Fruit fly (Drosophila melanogaster) whole organism, prepupa: ENCODE data around the gene CG43362.

Experiments used
- Blimp-1 ChIP-seq: fragments of 200-800 bp; sonication (Bioruptor generic); optimal IDR thresholded peaks from 3 replicates; lab custom pipeline; 2017; ENCODE audit warnings: missing biosample characterization, missing genetic modification characterization, mild to moderate bottlenecking, moderate library complexity, missing genetic modification reagents
- CG10669 ChIP-seq: fragments of 200-800 bp; sonication (Bioruptor generic); optimal IDR thresholded peaks from 3 replicates; lab custom pipeline; 2018; ENCODE audit warnings: missing biosample characterization, mild to moderate bottlenecking, missing genetic modification characterization, moderate library complexity
- CG11762 ChIP-seq: fragments of 200-800 bp; sonication (Bioruptor generic); optimal IDR thresholded peaks from 3 replicates; lab custom pipeline; 2016; ENCODE audit warnings: missing biosample characterization, missing genetic modification characterization; ENCODE audit not compliant: insufficient read depth
- CG15336 ChIP-seq: fragments of 200-800 bp; sonication (Bioruptor generic); IDR thresholded peaks from 2 replicates; pipeline ENCODE4 v1.3.6; 2022; ENCODE audit warnings: missing biosample characterization, missing genetic modification characterization
- CG1621 ChIP-seq: fragments of 200-800 bp; sonication (Bioruptor generic); optimal IDR thresholded peaks from 3 replicates; lab custom pipeline; 2018; ENCODE audit warnings: missing biosample characterization, mild to moderate bottlenecking, missing genetic modification characterization
- CG16779 ChIP-seq: fragments of 200-800 bp; sonication (Bioruptor generic); optimal IDR thresholded peaks from 3 replicates; lab custom pipeline; 2017; ENCODE audit warnings: missing biosample characterization, mild to moderate bottlenecking, missing genetic modification characterization
- CG31627 ChIP-seq: fragments of 200-800 bp; sonication (Bioruptor generic); optimal IDR thresholded peaks from 3 replicates; lab custom pipeline; 2016; ENCODE audit warnings: missing biosample characterization, missing genetic modification characterization
- CG32006 ChIP-seq: fragments of 200-800 bp; sonication (Bioruptor generic); optimal IDR thresholded peaks from 3 replicates; lab custom pipeline; 2017; ENCODE audit warnings: missing biosample characterization, mild to moderate bottlenecking, missing genetic modification characterization
- CG34406 ChIP-seq: fragments of 200-800 bp; sonication (Bioruptor generic); optimal IDR thresholded peaks from 3 replicates; lab custom pipeline; 2016; ENCODE audit warnings: missing biosample characterization, missing genetic modification characterization
- CG3919 ChIP-seq: fragments of 200-800 bp; sonication (Bioruptor generic); optimal IDR thresholded peaks from 3 replicates; lab custom pipeline; 2016; ENCODE audit warnings: missing biosample characterization, missing genetic modification characterization
- CG6163 ChIP-seq: fragments of 200-800 bp; sonication (Bioruptor generic); IDR thresholded peaks from 3 replicates; pipeline ENCODE4 v1.3.6; 2022; ENCODE audit warnings: missing biosample characterization, missing genetic modification characterization
- CG6276 ChIP-seq: fragments of 200-800 bp; sonication (Bioruptor generic); optimal IDR thresholded peaks from 2 replicates; lab custom pipeline; 2017; ENCODE audit warnings: missing biosample characterization, mild to moderate bottlenecking, missing genetic modification characterization
- CG6792 ChIP-seq: fragments of 200-800 bp; sonication (Bioruptor generic); optimal IDR thresholded peaks from 3 replicates; lab custom pipeline; 2016; ENCODE audit warnings: missing biosample characterization, missing genetic modification characterization
- CG6808 ChIP-seq: fragments of 200-800 bp; sonication (Bioruptor generic); optimal IDR thresholded peaks from 3 replicates; lab custom pipeline; 2017; ENCODE audit warnings: missing biosample characterization, missing genetic modification characterization, mild to moderate bottlenecking, moderate library complexity, missing genetic modification reagents
- CG6854 ChIP-seq: fragments of 200-800 bp; sonication (Bioruptor generic); optimal IDR thresholded peaks from 2 replicates; lab custom pipeline; 2017; ENCODE audit warnings: missing biosample characterization, mild to moderate bottlenecking, missing genetic modification characterization
- CG7368 ChIP-seq: fragments of 200-800 bp; sonication (Bioruptor generic); optimal IDR thresholded peaks from 3 replicates; lab custom pipeline; 2016; ENCODE audit warnings: missing biosample characterization, missing genetic modification characterization
- CG8119 ChIP-seq: fragments of 200-800 bp; sonication (Bioruptor generic); IDR thresholded peaks from 3 replicates; pipeline ENCODE4 v1.3.6; 2022; ENCODE audit warnings: missing biosample characterization, missing genetic modification characterization
- CG8319 ChIP-seq: fragments of 200-800 bp; sonication (Bioruptor generic); optimal IDR thresholded peaks from 3 replicates; lab custom pipeline; 2016; ENCODE audit warnings: missing biosample characterization, missing genetic modification characterization
- CG8632 ChIP-seq: fragments of 200-800 bp; sonication (Bioruptor generic); optimal IDR thresholded peaks from 3 replicates; lab custom pipeline; 2016; ENCODE audit warnings: missing biosample characterization, missing genetic modification characterization
- CG9139 ChIP-seq: fragments of 200-800 bp; sonication (Bioruptor generic); optimal IDR thresholded peaks from 3 replicates; lab custom pipeline; 2017; ENCODE audit warnings: missing biosample characterization, mild to moderate bottlenecking, missing genetic modification characterization
- Eip75B ChIP-seq: fragments of 200-800 bp; sonication (Bioruptor generic); optimal IDR thresholded peaks from 3 replicates; lab custom pipeline; 2016; ENCODE audit warnings: missing biosample characterization, missing genetic modification characterization
- Eip78C ChIP-seq: fragments of 200-800 bp; sonication (Bioruptor generic); peaks from one replicate; lab custom pipeline; 2016; ENCODE audit warnings: missing biosample characterization, missing genetic modification characterization
- Eip93F ChIP-seq: fragments of 200-800 bp; sonication (Bioruptor generic); optimal IDR thresholded peaks from 2 replicates; lab custom pipeline; 2016; ENCODE audit warnings: missing biosample characterization, mild to moderate bottlenecking, missing genetic modification characterization
- Ets21C ChIP-seq: fragments of 200-800 bp; sonication (Bioruptor generic); optimal IDR thresholded peaks from 3 replicates; lab custom pipeline; 2016; ENCODE audit warnings: missing biosample characterization, missing genetic modification characterization
- Ets96B ChIP-seq: fragments of 200-800 bp; optimal IDR thresholded peaks from 2 replicates; lab custom pipeline; 2019; ENCODE audit warnings: missing biosample characterization, mild to moderate bottlenecking, missing genetic modification characterization, moderate library complexity
- Gug ChIP-seq: fragments of 200-800 bp; sonication (Bioruptor generic); IDR thresholded peaks from 2 replicates; pipeline ENCODE4 v1.3.6; 2022; ENCODE audit warnings: missing biosample characterization, missing genetic modification characterization
- Hr38 ChIP-seq: sonication (Bioruptor generic); optimal IDR thresholded peaks from 2 replicates; lab custom pipeline; 2016; ENCODE audit warnings: missing biosample characterization, missing genetic modification characterization
- Hr4 ChIP-seq: fragments of 200-800 bp; sonication (Bioruptor generic); optimal IDR thresholded peaks from 3 replicates; lab custom pipeline; 2016; ENCODE audit warnings: missing biosample characterization, missing genetic modification characterization
- Lpt ChIP-seq: fragments of 200-800 bp; sonication (Bioruptor generic); optimal IDR thresholded peaks from 3 replicates; lab custom pipeline; 2016; ENCODE audit warnings: missing biosample characterization, missing genetic modification characterization
- Met ChIP-seq: fragments of 200-800 bp; sonication (Bioruptor generic); optimal IDR thresholded peaks from 3 replicates; lab custom pipeline; 2016; ENCODE audit warnings: missing biosample characterization, missing genetic modification characterization
- Sox102F ChIP-seq: fragments of 200-800 bp; sonication (Bioruptor generic); optimal IDR thresholded peaks from 2 replicates; lab custom pipeline; 2016; ENCODE audit warnings: missing biosample characterization, mild to moderate bottlenecking, missing genetic modification characterization
- Sox15 ChIP-seq: fragments of 200-800 bp; sonication (Bioruptor generic); optimal IDR thresholded peaks from 3 replicates; lab custom pipeline; 2016; ENCODE audit warnings: missing biosample characterization, missing genetic modification characterization
- achi ChIP-seq: fragments of 200-800 bp; sonication (Bioruptor generic); optimal IDR thresholded peaks from 3 replicates; lab custom pipeline; 2016; ENCODE audit warnings: missing biosample characterization, missing genetic modification characterization
- acj6 ChIP-seq: fragments of 200-800 bp; sonication (Bioruptor generic); optimal IDR thresholded peaks from 3 replicates; lab custom pipeline; 2016; ENCODE audit warnings: missing biosample characterization, missing genetic modification characterization
- cyc ChIP-seq: fragments of 200-800 bp; sonication (Bioruptor generic); optimal IDR thresholded peaks from 3 replicates; lab custom pipeline; 2016; ENCODE audit warnings: missing biosample characterization, missing genetic modification characterization
- dac ChIP-seq: fragments of 200-800 bp; sonication (Bioruptor generic); optimal IDR thresholded peaks from 2 replicates; lab custom pipeline; 2017; ENCODE audit warnings: missing biosample characterization, mild to moderate bottlenecking, missing genetic modification characterization
- dsx ChIP-seq: fragments of 200-800 bp; optimal IDR thresholded peaks from 3 replicates; lab custom pipeline; 2019; ENCODE audit warnings: missing biosample characterization, mild to moderate bottlenecking, missing genetic modification characterization, moderate library complexity; ENCODE audit not compliant: poor library complexity, severe bottlenecking
- eg ChIP-seq: fragments of 200-800 bp; sonication (Bioruptor generic); IDR thresholded peaks from 3 replicates; pipeline ENCODE4 v1.3.6; 2022; ENCODE audit warnings: missing biosample characterization, missing genetic modification characterization
- esn ChIP-seq: fragments of 200-800 bp; sonication (Bioruptor generic); optimal IDR thresholded peaks from 2 replicates; lab custom pipeline; 2016; ENCODE audit warnings: missing biosample characterization, mild to moderate bottlenecking, missing genetic modification characterization, moderate library complexity
- fd59A ChIP-seq: fragments of 200-800 bp; sonication (Bioruptor generic); optimal IDR thresholded peaks from 2 replicates; lab custom pipeline; 2017; ENCODE audit warnings: missing biosample characterization, mild to moderate bottlenecking, missing genetic modification characterization, missing genetic modification reagents
- fd85E ChIP-seq: fragments of 200-800 bp; sonication (Bioruptor generic); optimal IDR thresholded peaks from 3 replicates; lab custom pipeline; 2016; ENCODE audit warnings: missing biosample characterization, missing genetic modification characterization
- fkh ChIP-seq: fragments of 200-800 bp; sonication (Bioruptor generic); optimal IDR thresholded peaks from 3 replicates; lab custom pipeline; 2017; ENCODE audit warnings: missing biosample characterization, mild to moderate bottlenecking, missing genetic modification characterization, moderate library complexity
- lz ChIP-seq: fragments of 200-800 bp; sonication (Bioruptor generic); optimal IDR thresholded peaks from 3 replicates; lab custom pipeline; 2016; ENCODE audit warnings: missing biosample characterization, missing genetic modification characterization
- net ChIP-seq: fragments of 200-800 bp; sonication (Bioruptor generic); optimal IDR thresholded peaks from 3 replicates; lab custom pipeline; 2016; ENCODE audit warnings: missing biosample characterization, missing genetic modification characterization
- pdm3 ChIP-seq: fragments of 200-800 bp; sonication (Bioruptor generic); optimal IDR thresholded peaks from 3 replicates; lab custom pipeline; 2016; ENCODE audit warnings: missing biosample characterization, missing genetic modification characterization
- salr ChIP-seq, 2 experiments: fragments of 200-800 bp; sonication (Bioruptor generic); optimal IDR thresholded peaks; 3 replicates each; lab custom pipeline; 2016 to 2018; ENCODE audit warnings: missing biosample characterization in 2 of 2, missing genetic modification characterization in 2 of 2, mild to moderate bottlenecking in 1 of 2
- spab ChIP-seq: fragments of 200-800 bp; sonication (Bioruptor generic); optimal IDR thresholded peaks from 2 replicates; lab custom pipeline; 2017; ENCODE audit warnings: missing biosample characterization, mild to moderate bottlenecking, missing genetic modification characterization, missing genetic modification reagents
- svp ChIP-seq: fragments of 200-800 bp; sonication (Bioruptor generic); peaks from one replicate; lab custom pipeline; 2016; ENCODE audit warnings: missing biosample characterization, missing genetic modification characterization
- vri ChIP-seq: fragments of 200-800 bp; sonication (Bioruptor generic); optimal IDR thresholded peaks from 3 replicates; lab custom pipeline; 2016; ENCODE audit warnings: missing biosample characterization, mild to moderate bottlenecking, missing genetic modification characterization

The CG43362 gene

dm6 chr2L:18307823-18308222, 16.6 kb upstream of the CG43362 start:
- TF ChIP-seq Eip78C = peak; percentile 61
- no peak for TF ChIP-seq CG10669 (GFP tag; lab: Kevin White, UChicago)
- no peak for TF ChIP-seq Hr4 (GFP tag; lab: Kevin White, UChicago)

- TF ChIP-seq Hr38 (GFP tag; lab: Kevin White, UChicago) (no peak), Sox102F (GFP tag; lab: Kevin White, UChicago) (no peak), Eip93F (no peak), esn (no peak), CG32006 (GFP tag; lab: Kevin White, UChicago) (peak; percentile 36), Sox15 (GFP tag; lab: Kevin White, UChicago) (no peak), dac (GFP tag; lab: Kevin White, UChicago) (no peak), CG31627 (GFP tag; lab: Kevin White, UChicago) (no peak), Ets21C (GFP tag; lab: Kevin White, UChicago) (no peak), CG16779 (tag; lab: Kevin White, UChicago) (no peak), vri (GFP tag; lab: Kevin White, UChicago) (no peak), Gug (GFP tag; lab: Robert Waterston, UW) (no peak), spab (peak; percentile 28), CG6808 (GFP tag; lab: Kevin White, UChicago) (peak; percentile 20), CG8119 (GFP tag; lab: Robert Waterston, UW) (0 out of 3 replicates have a peak, but pooled peaks have one; percentile 25), lz (no peak), CG9139 (GFP tag; lab: Kevin White, UChicago) (no peak), CG6276 (GFP tag; lab: Kevin White, UChicago) (no peak), Eip78C (peak; percentile 45), cyc (GFP tag; lab: Kevin White, UChicago) (no peak), CG10669 (GFP tag; lab: Kevin White, UChicago) (no peak), Lpt (GFP tag; lab: Kevin White, UChicago) (no peak), Hr4 (GFP tag; lab: Kevin White, UChicago) (no peak), eg (GFP tag; lab: Robert Waterston, UW) (no peak), CG7368 (GFP tag; lab: Kevin White, UChicago) (no peak), net (GFP tag; lab: Kevin White, UChicago) (no peak), CG6792 (no peak), CG1621 (tag; lab: Kevin White, UChicago) (no peak), Ets96B (tag; lab: Kevin White, UChicago) (no peak), CG11762 (GFP tag; lab: Kevin White, UChicago) (no peak), svp (GFP tag; lab: Kevin White, UChicago) (no peak), dsx (no peak), fkh (GFP tag; lab: Kevin White, UChicago) (no peak), CG8319 (GFP tag; lab: Kevin White, UChicago) (no peak), fd85E (GFP tag; lab: Kevin White, UChicago) (no peak), Eip75B (GFP tag; lab: Kevin White, UChicago) (no peak), achi (no peak), pdm3 (GFP tag; lab: Kevin White, UChicago) (no peak), fd59A (GFP tag; lab: Kevin White, UChicago) (no peak), CG6854 (GFP tag; lab: Kevin White, UChicago) (no peak), CG6163 (GFP tag; lab: Robert Waterston, UW) (no peak), Met (no peak), salr (GFP tag; optimal IDR thresholded peaks at IDR 0.05; lab: Kevin White, UChicago) (no peak), CG3919 (GFP tag; lab: Kevin White, UChicago) (peak; percentile 12), CG15336 (no peak), acj6 (no peak), CG34406 (no peak), CG8632 (no peak), Blimp-1 (no peak)
Measured at dm6 chr2L:18305057-18305829, 14.0 kb upstream of the CG43362 start.
